Fruit fly (Drosophila melanogaster) whole organism, prepupa: ENCODE results near the gene Ets96B.
A peak's percentile ranks its signal among the peaks of the same experiment; 100 is the strongest.

ENCODE experiments used
- Blimp-1 ChIP-seq: fragments of 200-800 bp; sonication (Bioruptor generic); optimal IDR thresholded peaks from 3 replicates; lab custom pipeline; 2017; ENCODE audit warnings: missing biosample characterization, missing genetic modification characterization, mild to moderate bottlenecking, moderate library complexity, missing genetic modification reagents
- CG10631 ChIP-seq: fragments of 200-800 bp; sonication (Bioruptor generic); optimal IDR thresholded peaks from 2 replicates; lab custom pipeline; 2016; ENCODE audit warnings: missing biosample characterization, missing genetic modification characterization
- CG10669 ChIP-seq: fragments of 200-800 bp; sonication (Bioruptor generic); optimal IDR thresholded peaks from 3 replicates; lab custom pipeline; 2018; ENCODE audit warnings: missing biosample characterization, mild to moderate bottlenecking, missing genetic modification characterization, moderate library complexity
- CG11294 ChIP-seq: fragments of 200-800 bp; sonication (Bioruptor generic); IDR thresholded peaks from 2 replicates; pipeline ENCODE4 v1.3.6; 2022; ENCODE audit warnings: missing biosample characterization, missing genetic modification characterization
- CG11762 ChIP-seq: fragments of 200-800 bp; sonication (Bioruptor generic); optimal IDR thresholded peaks from 3 replicates; lab custom pipeline; 2016; ENCODE audit warnings: missing biosample characterization, missing genetic modification characterization; ENCODE audit not compliant: insufficient read depth
- CG11902 ChIP-seq: fragments of 200-800 bp; sonication (Bioruptor generic); optimal IDR thresholded peaks from 3 replicates; lab custom pipeline; 2016; ENCODE audit warnings: missing biosample characterization, missing genetic modification characterization
- CG15336 ChIP-seq: fragments of 200-800 bp; sonication (Bioruptor generic); IDR thresholded peaks from 2 replicates; pipeline ENCODE4 v1.3.6; 2022; ENCODE audit warnings: missing biosample characterization, missing genetic modification characterization
- CG1621 ChIP-seq: fragments of 200-800 bp; sonication (Bioruptor generic); optimal IDR thresholded peaks from 3 replicates; lab custom pipeline; 2018; ENCODE audit warnings: missing biosample characterization, mild to moderate bottlenecking, missing genetic modification characterization
- CG16779 ChIP-seq: fragments of 200-800 bp; sonication (Bioruptor generic); optimal IDR thresholded peaks from 3 replicates; lab custom pipeline; 2017; ENCODE audit warnings: missing biosample characterization, mild to moderate bottlenecking, missing genetic modification characterization
- CG3032 ChIP-seq: fragments of 200-800 bp; optimal IDR thresholded peaks from 2 replicates; lab custom pipeline; 2019; ENCODE audit warnings: missing biosample characterization, mild to moderate bottlenecking, missing genetic modification characterization, moderate library complexity
- CG31627 ChIP-seq: fragments of 200-800 bp; sonication (Bioruptor generic); optimal IDR thresholded peaks from 3 replicates; lab custom pipeline; 2016; ENCODE audit warnings: missing biosample characterization, missing genetic modification characterization
- CG32006 ChIP-seq: fragments of 200-800 bp; sonication (Bioruptor generic); optimal IDR thresholded peaks from 3 replicates; lab custom pipeline; 2017; ENCODE audit warnings: missing biosample characterization, mild to moderate bottlenecking, missing genetic modification characterization
- CG34406 ChIP-seq: fragments of 200-800 bp; sonication (Bioruptor generic); optimal IDR thresholded peaks from 3 replicates; lab custom pipeline; 2016; ENCODE audit warnings: missing biosample characterization, missing genetic modification characterization
- CG3919 ChIP-seq: fragments of 200-800 bp; sonication (Bioruptor generic); optimal IDR thresholded peaks from 3 replicates; lab custom pipeline; 2016; ENCODE audit warnings: missing biosample characterization, missing genetic modification characterization
- CG4318 ChIP-seq: fragments of 200-800 bp; sonication (Bioruptor generic); optimal IDR thresholded peaks from 3 replicates; lab custom pipeline; 2017; ENCODE audit warnings: missing biosample characterization, mild to moderate bottlenecking, missing genetic modification characterization
- CG6276 ChIP-seq: fragments of 200-800 bp; sonication (Bioruptor generic); optimal IDR thresholded peaks from 2 replicates; lab custom pipeline; 2017; ENCODE audit warnings: missing biosample characterization, mild to moderate bottlenecking, missing genetic modification characterization
- CG6792 ChIP-seq: fragments of 200-800 bp; sonication (Bioruptor generic); optimal IDR thresholded peaks from 3 replicates; lab custom pipeline; 2016; ENCODE audit warnings: missing biosample characterization, missing genetic modification characterization
- CG6808 ChIP-seq: fragments of 200-800 bp; sonication (Bioruptor generic); optimal IDR thresholded peaks from 3 replicates; lab custom pipeline; 2017; ENCODE audit warnings: missing biosample characterization, missing genetic modification characterization, mild to moderate bottlenecking, moderate library complexity, missing genetic modification reagents
- CG7368 ChIP-seq: fragments of 200-800 bp; sonication (Bioruptor generic); optimal IDR thresholded peaks from 3 replicates; lab custom pipeline; 2016; ENCODE audit warnings: missing biosample characterization, missing genetic modification characterization
- CG8119 ChIP-seq: fragments of 200-800 bp; sonication (Bioruptor generic); IDR thresholded peaks from 3 replicates; pipeline ENCODE4 v1.3.6; 2022; ENCODE audit warnings: missing biosample characterization, missing genetic modification characterization
- CG8319 ChIP-seq: fragments of 200-800 bp; sonication (Bioruptor generic); optimal IDR thresholded peaks from 3 replicates; lab custom pipeline; 2016; ENCODE audit warnings: missing biosample characterization, missing genetic modification characterization
- CG8632 ChIP-seq: fragments of 200-800 bp; sonication (Bioruptor generic); optimal IDR thresholded peaks from 3 replicates; lab custom pipeline; 2016; ENCODE audit warnings: missing biosample characterization, missing genetic modification characterization
- CG9139 ChIP-seq: fragments of 200-800 bp; sonication (Bioruptor generic); optimal IDR thresholded peaks from 3 replicates; lab custom pipeline; 2017; ENCODE audit warnings: missing biosample characterization, mild to moderate bottlenecking, missing genetic modification characterization
- Eip78C ChIP-seq: fragments of 200-800 bp; sonication (Bioruptor generic); peaks from one replicate; lab custom pipeline; 2016; ENCODE audit warnings: missing biosample characterization, missing genetic modification characterization
- Ets96B ChIP-seq: fragments of 200-800 bp; optimal IDR thresholded peaks from 2 replicates; lab custom pipeline; 2019; ENCODE audit warnings: missing biosample characterization, mild to moderate bottlenecking, missing genetic modification characterization, moderate library complexity
- Gug ChIP-seq: fragments of 200-800 bp; sonication (Bioruptor generic); IDR thresholded peaks from 2 replicates; pipeline ENCODE4 v1.3.6; 2022; ENCODE audit warnings: missing biosample characterization, missing genetic modification characterization
- Hr38 ChIP-seq: sonication (Bioruptor generic); optimal IDR thresholded peaks from 2 replicates; lab custom pipeline; 2016; ENCODE audit warnings: missing biosample characterization, missing genetic modification characterization
- Hr39 ChIP-seq: fragments of 200-800 bp; sonication (Bioruptor generic); optimal IDR thresholded peaks from 2 replicates; lab custom pipeline; 2016; ENCODE audit warnings: missing biosample characterization, missing genetic modification characterization
- Hr4 ChIP-seq: fragments of 200-800 bp; sonication (Bioruptor generic); optimal IDR thresholded peaks from 3 replicates; lab custom pipeline; 2016; ENCODE audit warnings: missing biosample characterization, missing genetic modification characterization
- OdsH ChIP-seq: fragments of 200-800 bp; sonication (Bioruptor generic); optimal IDR thresholded peaks from 3 replicates; lab custom pipeline; 2016; ENCODE audit warnings: missing biosample characterization, missing genetic modification characterization
- Smox ChIP-seq: fragments of 200-800 bp; sonication (Bioruptor generic); optimal IDR thresholded peaks from 3 replicates; lab custom pipeline; 2016; ENCODE audit warnings: missing biosample characterization, missing genetic modification characterization
- Sox102F ChIP-seq: fragments of 200-800 bp; sonication (Bioruptor generic); optimal IDR thresholded peaks from 2 replicates; lab custom pipeline; 2016; ENCODE audit warnings: missing biosample characterization, mild to moderate bottlenecking, missing genetic modification characterization
- Sox14 ChIP-seq: fragments of 200-800 bp; sonication (Bioruptor generic); optimal IDR thresholded peaks from 3 replicates; lab custom pipeline; 2016; ENCODE audit warnings: missing biosample characterization, missing genetic modification characterization
- dac ChIP-seq: fragments of 200-800 bp; sonication (Bioruptor generic); optimal IDR thresholded peaks from 2 replicates; lab custom pipeline; 2017; ENCODE audit warnings: missing biosample characterization, mild to moderate bottlenecking, missing genetic modification characterization
- dsx ChIP-seq: fragments of 200-800 bp; optimal IDR thresholded peaks from 3 replicates; lab custom pipeline; 2019; ENCODE audit warnings: missing biosample characterization, mild to moderate bottlenecking, missing genetic modification characterization, moderate library complexity; ENCODE audit not compliant: poor library complexity, severe bottlenecking
- eg ChIP-seq: fragments of 200-800 bp; sonication (Bioruptor generic); IDR thresholded peaks from 3 replicates; pipeline ENCODE4 v1.3.6; 2022; ENCODE audit warnings: missing biosample characterization, missing genetic modification characterization
- esn ChIP-seq: fragments of 200-800 bp; sonication (Bioruptor generic); optimal IDR thresholded peaks from 2 replicates; lab custom pipeline; 2016; ENCODE audit warnings: missing biosample characterization, mild to moderate bottlenecking, missing genetic modification characterization, moderate library complexity
- fd85E ChIP-seq: fragments of 200-800 bp; sonication (Bioruptor generic); optimal IDR thresholded peaks from 3 replicates; lab custom pipeline; 2016; ENCODE audit warnings: missing biosample characterization, missing genetic modification characterization
- fkh ChIP-seq: fragments of 200-800 bp; sonication (Bioruptor generic); optimal IDR thresholded peaks from 3 replicates; lab custom pipeline; 2017; ENCODE audit warnings: missing biosample characterization, mild to moderate bottlenecking, missing genetic modification characterization, moderate library complexity
- net ChIP-seq: fragments of 200-800 bp; sonication (Bioruptor generic); optimal IDR thresholded peaks from 3 replicates; lab custom pipeline; 2016; ENCODE audit warnings: missing biosample characterization, missing genetic modification characterization
- spab ChIP-seq: fragments of 200-800 bp; sonication (Bioruptor generic); optimal IDR thresholded peaks from 2 replicates; lab custom pipeline; 2017; ENCODE audit warnings: missing biosample characterization, mild to moderate bottlenecking, missing genetic modification characterization, missing genetic modification reagents
- ss ChIP-seq, 2 experiments: fragments of 200-800 bp; sonication (Bioruptor generic); optimal IDR thresholded peaks; 2 replicates in 1 of 2; 3 replicates in 1 of 2; lab custom pipeline; 2017 to 2018; ENCODE audit warnings: mild to moderate bottlenecking in 2 of 2, missing biosample characterization in 2 of 2, missing genetic modification characterization in 2 of 2, moderate library complexity in 1 of 2
- svp ChIP-seq: fragments of 200-800 bp; sonication (Bioruptor generic); peaks from one replicate; lab custom pipeline; 2016; ENCODE audit warnings: missing biosample characterization, missing genetic modification characterization
- topi ChIP-seq: fragments of 200-800 bp; sonication (Bioruptor generic); optimal IDR thresholded peaks from 3 replicates; lab custom pipeline; 2016; ENCODE audit warnings: missing biosample characterization, missing genetic modification characterization
- vri ChIP-seq: fragments of 200-800 bp; sonication (Bioruptor generic); optimal IDR thresholded peaks from 3 replicates; lab custom pipeline; 2016; ENCODE audit warnings: missing biosample characterization, mild to moderate bottlenecking, missing genetic modification characterization

The Ets96B gene

DNA sequence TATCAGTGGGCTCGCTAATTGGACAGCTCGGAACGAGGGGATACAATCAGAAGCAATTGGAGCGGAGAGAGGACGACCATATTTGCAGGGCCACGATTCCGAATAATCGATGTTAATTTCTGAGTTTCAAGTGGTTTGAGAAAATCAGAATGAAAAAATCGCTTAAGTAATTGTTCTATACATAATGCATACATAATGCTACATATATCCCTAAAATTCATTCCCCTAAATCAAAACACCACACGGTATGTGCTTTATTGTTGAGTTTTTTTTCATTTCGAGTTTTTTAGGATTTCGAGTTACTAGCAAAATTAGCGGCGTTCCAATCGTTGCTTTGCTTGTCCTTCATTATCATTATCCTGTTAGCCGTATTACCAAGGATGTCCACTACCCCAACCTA lies 37.7 kb downstream of the Ets96B start, which contains the start of gene niki:
niki (minus strand) TSS at position 101 of the 400 bp plus-strand sequence.
- TF ChIP-seq CG6808 (GFP tag; lab: Kevin White, UChicago) (no peak), CG3032 (tag; lab: Kevin White, UChicago) (no peak), Hr38 (GFP tag; lab: Kevin White, UChicago) (no peak), Sox102F (GFP tag; lab: Kevin White, UChicago) (no peak), Smox (GFP tag; lab: Kevin White, UChicago) (no peak), Ets96B (tag; lab: Kevin White, UChicago) (no peak), CG15336 (GFP tag; lab: Robert Waterston, UW) (no peak), CG11294 (GFP tag; lab: Robert Waterston, UW) (no peak), svp (GFP tag; lab: Kevin White, UChicago) (no peak), dsx (GFP tag; lab: Kevin White, UChicago) (no peak), CG8319 (GFP tag; lab: Kevin White, UChicago) (no peak), fd85E (GFP tag; lab: Kevin White, UChicago) (no peak), dac (GFP tag; lab: Kevin White, UChicago) (no peak), CG32006 (GFP tag; lab: Kevin White, UChicago) (no peak), esn (GFP tag; lab: Kevin White, UChicago) (no peak), CG31627 (no peak), vri (no peak), CG11902 (no peak)

- TF ChIP-seq svp (GFP tag; lab: Kevin White, UChicago): peak; percentile 57
- TF ChIP-seq Hr39 (GFP tag; lab: Kevin White, UChicago): no peak
- TF ChIP-seq, all 60 proteins: peak for 1
Measured at dm6 chr3R:24828234-24828633, 40.4 kb downstream of the Ets96B start, which contains the start of gene RabX4. TSS of gene RabX4 (minus strand) at chr3R:24828409.

- TF ChIP-seq Gug (GFP tag; lab: Robert Waterston, UW) (no peak), OdsH (GFP tag; lab: Kevin White, UChicago) (no peak), fd85E (GFP tag; lab: Kevin White, UChicago) (no peak), Blimp-1 (GFP tag; lab: Kevin White, UChicago) (no peak), CG9139 (GFP tag; lab: Kevin White, UChicago) (no peak), CG8632 (peak; percentile 4), CG10631 (peak; percentile 66), CG34406 (GFP tag; lab: Kevin White, UChicago) (peak; percentile 35), Sox14 (GFP tag; lab: Kevin White, UChicago) (peak; percentile 74), Hr38 (GFP tag; lab: Kevin White, UChicago) (no peak), CG6808 (GFP tag; lab: Kevin White, UChicago) (no peak), CG6276 (GFP tag; lab: Kevin White, UChicago) (no peak), vri (no peak), Hr4 (GFP tag; lab: Kevin White, UChicago) (peak; percentile 67), CG7368 (GFP tag; lab: Kevin White, UChicago) (no peak), CG8119 (GFP tag; lab: Robert Waterston, UW) (no peak), CG11902 (peak; percentile 19), CG4318 (GFP tag; lab: Kevin White, UChicago) (no peak), net (GFP tag; lab: Kevin White, UChicago) (no peak), CG3919 (no peak), CG15336 (GFP tag; lab: Robert Waterston, UW) (no peak), svp (GFP tag; lab: Kevin White, UChicago) (peak; percentile 68), CG31627 (no peak), Sox102F (GFP tag; lab: Kevin White, UChicago) (no peak), CG11294 (GFP tag; lab: Robert Waterston, UW) (no peak), eg (GFP tag; lab: Robert Waterston, UW) (no peak), spab (GFP tag; lab: Kevin White, UChicago) (no peak), Eip78C (GFP tag; lab: Kevin White, UChicago) (peak; percentile 89), CG11762 (GFP tag; lab: Kevin White, UChicago) (no peak), CG8319 (GFP tag; lab: Kevin White, UChicago) (no peak), Hr39 (GFP tag; lab: Kevin White, UChicago) (peak; percentile 26), CG10669 (GFP tag; lab: Kevin White, UChicago) (no peak), fkh (no peak), CG6792 (GFP tag; lab: Kevin White, UChicago) (no peak), CG3032 (tag; lab: Kevin White, UChicago) (no peak), CG16779 (no peak), Smox (GFP tag; lab: Kevin White, UChicago) (peak; percentile 61), CG1621 (tag; lab: Kevin White, UChicago) (no peak), ss (GFP tag; optimal IDR thresholded peaks at IDR 0.05; lab: Kevin White, UChicago) (no peak), topi (GFP tag; lab: Kevin White, UChicago) (peak; percentile 30)
Measured at dm6 chr3R:24829887-24830351, 42.1 kb downstream of the Ets96B start, which contains the start of the genes Kaz and CG43273. TSS of gene Kaz (minus strand) at chr3R:24829959. TSS of gene CG43273 (plus strand) at chr3R:24830301.
